Worm (Caenorhabditis elegans) whole organism, L1 larva: ENCODE measurements around the gene gcy-27.
A peak's percentile ranks its signal among the peaks of the same experiment; 100 is the strongest.

ENCODE experiments used
- C16A3.4 ChIP-seq: fragments of 150-350 bp; optimal IDR thresholded peaks from 2 replicates; lab custom pipeline; 2014; ENCODE audit warnings: missing biosample characterization, missing genetic modification characterization
- aha-1 ChIP-seq: fragments of 150-350 bp; optimal IDR thresholded peaks from 2 replicates; lab custom pipeline; 2014; ENCODE audit warnings: missing biosample characterization, missing genetic modification characterization
- aly-2 ChIP-seq: fragments of 150-350 bp; optimal IDR thresholded peaks from 2 replicates; lab custom pipeline; 2014; ENCODE audit warnings: missing biosample characterization, missing genetic modification characterization
- ceh-63 ChIP-seq: fragments of 200-800 bp; sonication (Bioruptor generic); optimal IDR thresholded peaks from 2 replicates; lab custom pipeline; 2018; ENCODE audit warnings: mild to moderate bottlenecking, missing genetic modification characterization, missing compliant biosample characterization
- ceh-82 ChIP-seq, 3 experiments: fragments of 150-350 bp in 1 of 3; sonication (generic microtip) in 2 of 3; optimal IDR thresholded peaks; 2 replicates each; lab custom pipeline; 2014 to 2017; ENCODE audit warnings: missing biosample characterization in 3 of 3, missing genetic modification characterization in 3 of 3
- ceh-90 ChIP-seq: sonication (generic microtip); optimal IDR thresholded peaks from 2 replicates; lab custom pipeline; 2016; ENCODE audit warnings: missing genetic modification characterization, missing compliant biosample characterization
- efl-1 ChIP-seq, 4 experiments: fragments of 150-350 bp; optimal IDR thresholded peaks in 3 of 4; peaks in 1 of 4; 1 replicate in 1 of 4; 2 replicates in 3 of 4; lab custom pipeline; 2014; ENCODE audit warnings: missing biosample characterization in 2 of 4, missing genetic modification characterization in 2 of 4, missing genetic modification reagents in 2 of 4
- elt-2 ChIP-seq: sonication (generic microtip); optimal IDR thresholded peaks from 2 replicates; lab custom pipeline; 2016; ENCODE audit warnings: missing genetic modification characterization, mild to moderate bottlenecking, inconsistent platforms, missing compliant biosample characterization, missing genetic modification reagents
- elt-3 ChIP-seq, 6 experiments: fragments of 150-350 bp in 1 of 6; sonication (generic microtip); optimal IDR thresholded peaks; 2 replicates each; lab custom pipeline; 2017 to 2018; ENCODE audit warnings: missing biosample characterization in 6 of 6, missing genetic modification characterization in 6 of 6, inconsistent platforms in 1 of 6
- fkh-10 ChIP-seq: sonication (generic microtip); optimal IDR thresholded peaks from 2 replicates; lab custom pipeline; 2017; ENCODE audit warnings: missing biosample characterization, missing genetic modification reagents, missing genetic modification characterization
- fkh-8 ChIP-seq: sonication (generic microtip); optimal IDR thresholded peaks from 2 replicates; lab custom pipeline; 2016; ENCODE audit warnings: mild to moderate bottlenecking, missing genetic modification characterization, missing compliant biosample characterization
- fos-1 ChIP-seq: fragments of 150-350 bp; optimal IDR thresholded peaks from 2 replicates; lab custom pipeline; 2014; ENCODE audit warnings: missing biosample characterization, missing genetic modification characterization
- grh-1 ChIP-seq: fragments of 200-800 bp; sonication (Bioruptor generic); IDR thresholded peaks from 2 replicates; pipeline ENCODE4 v1.3.6; 2022; ENCODE audit warnings: missing genetic modification reagents, missing genetic modification characterization, missing compliant biosample characterization
- hpl-2 ChIP-seq: fragments of 150-350 bp; optimal IDR thresholded peaks from 2 replicates; lab custom pipeline; 2014; ENCODE audit warnings: missing biosample characterization, missing genetic modification reagents, missing genetic modification characterization
- irx-1 ChIP-seq: sonication (generic microtip); optimal IDR thresholded peaks from 2 replicates; lab custom pipeline; 2016; ENCODE audit warnings: missing genetic modification characterization, missing compliant biosample characterization
- lin-14 ChIP-seq: fragments of 200-800 bp; sonication (Bioruptor generic); optimal IDR thresholded peaks from 2 replicates; lab custom pipeline; 2018; ENCODE audit warnings: mild to moderate bottlenecking, missing genetic modification characterization, moderate library complexity, missing compliant biosample characterization
- lin-35 ChIP-seq, 2 experiments: fragments of 150-350 bp; optimal IDR thresholded peaks; 2 replicates each; lab custom pipeline; 2014; ENCODE audit warnings: missing biosample characterization in 2 of 2, missing genetic modification characterization in 2 of 2, missing genetic modification reagents in 2 of 2
- mep-1 ChIP-seq: fragments of 150-350 bp; optimal IDR thresholded peaks from 2 replicates; lab custom pipeline; 2014; ENCODE audit warnings: missing biosample characterization, missing genetic modification characterization
- nhr-19 ChIP-seq: fragments of 200-800 bp; sonication (Bioruptor generic); conservative IDR thresholded peaks from 2 replicates; pipeline ENCODE4 v1.3.6; 2022; ENCODE audit warnings: missing genetic modification characterization, missing compliant biosample characterization
- nhr-47 ChIP-seq: sonication (generic microtip); optimal IDR thresholded peaks from 2 replicates; lab custom pipeline; 2016; ENCODE audit warnings: mild to moderate bottlenecking, missing genetic modification characterization, moderate library complexity, missing compliant biosample characterization
- nhr-71 ChIP-seq: sonication (generic microtip); optimal IDR thresholded peaks from 2 replicates; lab custom pipeline; 2016; ENCODE audit warnings: mild to moderate bottlenecking, missing genetic modification characterization, moderate library complexity, missing compliant biosample characterization
- nhr-77 ChIP-seq: fragments of 150-350 bp; optimal IDR thresholded peaks from 2 replicates; lab custom pipeline; 2014; ENCODE audit warnings: missing biosample characterization, missing genetic modification characterization
- nhr-85 ChIP-seq: sonication (generic microtip); peaks from one replicate; lab custom pipeline; 2016; ENCODE audit warnings: missing genetic modification characterization, inconsistent platforms, missing compliant biosample characterization
- rnt-1 ChIP-seq: sonication (generic microtip); optimal IDR thresholded peaks from 2 replicates; lab custom pipeline; 2016; ENCODE audit warnings: mild to moderate bottlenecking, missing genetic modification characterization, moderate library complexity, missing compliant biosample characterization
- snpc-4 ChIP-seq: fragments of 150-350 bp; optimal IDR thresholded peaks from 2 replicates; lab custom pipeline; 2014; ENCODE audit warnings: missing biosample characterization, missing genetic modification characterization
- snu-23 ChIP-seq: sonication (generic microtip); optimal IDR thresholded peaks from 2 replicates; lab custom pipeline; 2016; ENCODE audit warnings: missing genetic modification characterization, missing compliant biosample characterization
- swsn-7 ChIP-seq: sonication (generic microtip); optimal IDR thresholded peaks from 2 replicates; lab custom pipeline; 2016; ENCODE audit warnings: missing genetic modification characterization, missing compliant biosample characterization
- tbx-2 ChIP-seq: sonication (generic microtip); optimal IDR thresholded peaks from 2 replicates; lab custom pipeline; 2016; ENCODE audit warnings: missing genetic modification characterization, missing compliant biosample characterization
- tlp-1 ChIP-seq: fragments of 150-350 bp; optimal IDR thresholded peaks from 2 replicates; lab custom pipeline; 2014; ENCODE audit warnings: missing biosample characterization, missing genetic modification characterization
- unc-86 ChIP-seq: sonication (generic microtip); optimal IDR thresholded peaks from 2 replicates; lab custom pipeline; 2016; ENCODE audit warnings: missing genetic modification characterization, missing compliant biosample characterization
- zag-1 ChIP-seq: fragments of 150-350 bp; optimal IDR thresholded peaks from 2 replicates; lab custom pipeline; 2014; ENCODE audit warnings: missing biosample characterization, missing genetic modification characterization

Gene gcy-27

ce11 chrIV:17437038-17437437, 586 bp upstream of the gcy-27 start, which contains the start of gene C06A12.8:
Gene C06A12.8 (plus strand): TSS chrIV:17437338.
- TF ChIP-seq tbx-2 (tag; lab: Kevin White, UChicago) (no peak), ceh-82 (tag; optimal IDR thresholded peaks at IDR 0.05; lab: Kevin White, UChicago) (no peak), ceh-90 (tag; lab: Kevin White, UChicago) (no peak)

ce11 chrIV:17435228-17435627, 1.2 kb downstream of the gcy-27 start:
- peak; percentile 51 for TF ChIP-seq nhr-85 (tag; lab: Kevin White, UChicago)
- TF ChIP-seq lin-14 (GFP tag; lab: Kevin White, UChicago), result no peak

- TF ChIP-seq elt-2 (tag; lab: Kevin White, UChicago) (peak; percentile 49), zag-1 (tag; lab: Kevin White, UChicago) (no peak)
These were observed 4.1 kb downstream of the gcy-27 start for ce11 chrIV:17432223-17432826.

ce11 chrIV:17431287-17431686, 5.2 kb downstream of the gcy-27 start, which contains the start of gene lact-6:
Gene lact-6 (minus strand): TSS chrIV:17431387.
- no peak for TF ChIP-seq elt-3 (tag; optimal IDR thresholded peaks at IDR 0.05; lab: Kevin White, UChicago)
- TF ChIP-seq, all 84 proteins: peak for 0

ce11 chrIV:17427423-17427822, 9.0 kb downstream of the gcy-27 start, which contains the start of gene C06A12.3:
Gene C06A12.3 (plus strand): TSS chrIV:17427723.
- no peak for TF ChIP-seq grh-1 (GFP tag; lab: Robert Waterston, UW)
- TF ChIP-seq nhr-85 (tag; lab: Kevin White, UChicago), result no peak
- TF ChIP-seq irx-1, result no peak
- no peak for TF ChIP-seq nhr-47 (tag; lab: Kevin White, UChicago)
- TF ChIP-seq aly-2 (tag; lab: Kevin White, UChicago), result no peak
- TF ChIP-seq aha-1, result no peak
- no peak for TF ChIP-seq snpc-4 (tag; lab: Kevin White, UChicago)
- no peak for TF ChIP-seq hpl-2 (GFP tag; lab: Kevin White, UChicago)
- TF ChIP-seq fos-1 (tag; lab: Kevin White, UChicago), result no peak
- TF ChIP-seq fkh-10, result no peak

ce11 chrIV:17426970-17427369, 9.5 kb downstream of the gcy-27 start:
- TF ChIP-seq efl-1 (optimal IDR thresholded peaks at IDR 0.05; lab: Kevin White, UChicago), result peak; percentile 30 to 45
- no peak for TF ChIP-seq efl-1 (GFP tag; optimal IDR thresholded peaks at IDR 0.05 in 1 of 2; lab: Kevin White, UChicago)
- TF ChIP-seq nhr-71 (tag; lab: Kevin White, UChicago), result peak; percentile 37
- TF ChIP-seq lin-35 (GFP tag; optimal IDR thresholded peaks at IDR 0.05; lab: Kevin White, UChicago), result peak in 1 of 2 experiments; percentile 27
- TF ChIP-seq swsn-7 (tag; lab: Kevin White, UChicago), result peak; percentile 38
- TF ChIP-seq nhr-77 (tag; lab: Kevin White, UChicago), result peak; percentile 40
- TF ChIP-seq unc-86 (tag; lab: Kevin White, UChicago), result peak; percentile 11
- TF ChIP-seq lin-14 (GFP tag; lab: Kevin White, UChicago), result peak; percentile 85
- no peak for TF ChIP-seq rnt-1 (tag; lab: Kevin White, UChicago)
- peak; percentile 27 for TF ChIP-seq snu-23 (GFP tag; lab: Kevin White, UChicago)
- peak; percentile 28 for TF ChIP-seq mep-1 (tag; lab: Kevin White, UChicago)
- TF ChIP-seq C16A3.4 (tag; lab: Kevin White, UChicago), result no peak
- TF ChIP-seq nhr-47 (tag; lab: Kevin White, UChicago), result peak; percentile 6
- peak; percentile 35 for TF ChIP-seq fkh-8 (tag; lab: Kevin White, UChicago)
- TF ChIP-seq ceh-63 (GFP tag; lab: Kevin White, UChicago), result no peak
- TF ChIP-seq nhr-19 (GFP tag; lab: Robert Waterston, UW), result peak; percentile 27; the same call in 1 of the 2 replicates
- no peak for TF ChIP-seq tlp-1 (tag; lab: Kevin White, UChicago)
- peak; percentile 9 for TF ChIP-seq zag-1 (tag; lab: Kevin White, UChicago)
- peak in 1 of 3 experiments; percentile 40 for TF ChIP-seq ceh-82 (tag; optimal IDR thresholded peaks at IDR 0.05; lab: Kevin White, UChicago)
